Fruit fly (Drosophila melanogaster): Measurements from ENCODE around the gene CG31139.

dm6 chr3R:22745432-22745831 lies 3.4 kb downstream of the CG31139 start, which contains the start of the genes vret and HP1c:
- TF ChIP-seq usp (GFP tag; optimal IDR thresholded peaks at IDR 0.05) (no peak), EcR (GFP tag; optimal IDR thresholded peaks at IDR 0.05) (no peak), CG8478 (optimal IDR thresholded peaks at IDR 0.05) (no peak), psq (optimal IDR thresholded peaks at IDR 0.05) (no peak)
